Worm (Caenorhabditis elegans) whole organism, young adult: ENCODE data around the gene K11H12.5.

Experiments used
- B0035.1 ChIP-seq: sonication (generic microtip); optimal IDR thresholded peaks from 2 replicates; lab custom pipeline; 2016; ENCODE audit warnings: missing genetic modification characterization, mild to moderate bottlenecking, missing compliant biosample characterization, missing genotype, missing genetic modification reagents
- F23B12.7 ChIP-seq: sonication (generic microtip); optimal IDR thresholded peaks from 2 replicates; lab custom pipeline; 2017; ENCODE audit warnings: missing genetic modification characterization, mild to moderate bottlenecking, missing compliant biosample characterization, antibody characterized with exemption, moderate library complexity; ENCODE audit not compliant: insufficient read depth
- F39B2.1 ChIP-seq: fragments of 200-800 bp; sonication (Bioruptor generic); IDR thresholded peaks from 2 replicates; pipeline ENCODE4 v1.3.6; 2022; ENCODE audit warnings: missing genetic modification reagents, missing genetic modification characterization, missing compliant biosample characterization
- F57C9.4 ChIP-seq: sonication (generic microtip); optimal IDR thresholded peaks from 2 replicates; lab custom pipeline; 2017; ENCODE audit warnings: mild to moderate bottlenecking, missing genetic modification characterization, missing compliant biosample characterization
- Y53F4B.3 ChIP-seq: fragments of 200-800 bp; sonication (Bioruptor generic); IDR thresholded peaks from 2 replicates; pipeline ENCODE4 v1.3.6; 2022; ENCODE audit warnings: missing genetic modification reagents, missing genetic modification characterization, missing compliant biosample characterization
- Y67H2A.10 ChIP-seq: fragments of 200-800 bp; sonication (Bioruptor generic); conservative IDR thresholded peaks from 2 replicates; pipeline ENCODE4 v1.3.6; 2022; ENCODE audit warnings: missing genetic modification reagents, missing genetic modification characterization, missing compliant biosample characterization
- ZK185.1 ChIP-seq: sonication (generic microtip); optimal IDR thresholded peaks from 2 replicates; lab custom pipeline; 2016; ENCODE audit warnings: mild to moderate bottlenecking, missing genetic modification characterization, missing compliant biosample characterization; ENCODE audit not compliant: poor library complexity, severe bottlenecking
- ama-1 ChIP-seq, 3 experiments: fragments of 150-350 bp in 1 of 3; sonication (generic microtip) in 2 of 3; optimal IDR thresholded peaks; 2 replicates each; lab custom pipeline; 2014 to 2018; ENCODE audit warnings: missing biosample characterization in 2 of 3, missing genetic modification characterization in 2 of 3, missing genetic modification reagents in 2 of 3
- aptf-3 ChIP-seq: fragments of 200-800 bp; sonication (Bioruptor generic); IDR thresholded peaks from 2 replicates; pipeline ENCODE4 v1.3.6; 2022; ENCODE audit warnings: missing genetic modification characterization, missing compliant biosample characterization
- attf-5 ChIP-seq: fragments of 200-800 bp; sonication (Bioruptor generic); optimal IDR thresholded peaks from 2 replicates; lab custom pipeline; 2018; ENCODE audit warnings: mild to moderate bottlenecking, missing genetic modification characterization, missing compliant biosample characterization
- bed-1 ChIP-seq: fragments of 200-800 bp; sonication (Bioruptor generic); IDR thresholded peaks from 2 replicates; pipeline ENCODE4 v1.3.6; 2022; ENCODE audit warnings: missing genetic modification reagents, missing genetic modification characterization, missing compliant biosample characterization
- cebp-2 ChIP-seq: fragments of 200-800 bp; sonication (Bioruptor generic); IDR thresholded peaks from 2 replicates; pipeline ENCODE4 v1.3.6; 2022; ENCODE audit warnings: missing genetic modification characterization, missing compliant biosample characterization
- ceh-58 ChIP-seq: fragments of 200-800 bp; sonication (Bioruptor generic); IDR thresholded peaks from 2 replicates; pipeline ENCODE4 v1.3.6; 2022; ENCODE audit warnings: missing genetic modification characterization, missing compliant biosample characterization
- efl-1 ChIP-seq: fragments of 150-350 bp; optimal IDR thresholded peaks from 2 replicates; lab custom pipeline; 2014; ENCODE audit warnings: missing biosample characterization, missing genetic modification reagents, missing genetic modification characterization
- egrh-3 ChIP-seq: fragments of 200-800 bp; sonication (Bioruptor generic); IDR thresholded peaks from 2 replicates; pipeline ENCODE4 v1.3.6; 2022; ENCODE audit warnings: missing genetic modification reagents, missing genetic modification characterization, missing compliant biosample characterization
- ekl-4 ChIP-seq: fragments of 200-800 bp; sonication (Bioruptor generic); IDR thresholded peaks from 2 replicates; pipeline ENCODE4 v1.3.6; 2022; ENCODE audit warnings: missing genetic modification reagents, missing genetic modification characterization, missing compliant biosample characterization
- ets-4 ChIP-seq: fragments of 200-800 bp; sonication (Bioruptor generic); optimal IDR thresholded peaks from 2 replicates; lab custom pipeline; 2018; ENCODE audit warnings: mild to moderate bottlenecking, missing genetic modification characterization, missing compliant biosample characterization
- fkh-3 ChIP-seq: sonication (generic microtip); optimal IDR thresholded peaks from 2 replicates; lab custom pipeline; 2016; ENCODE audit warnings: mild to moderate bottlenecking, missing genetic modification characterization, missing compliant biosample characterization
- him-1 ChIP-seq: sonication (generic microtip); optimal IDR thresholded peaks from 2 replicates; lab custom pipeline; 2016; ENCODE audit warnings: missing genotype, missing genetic modification reagents, missing genetic modification characterization, missing compliant biosample characterization
- hlh-26 ChIP-seq: fragments of 200-800 bp; sonication (Bioruptor generic); conservative IDR thresholded peaks from 2 replicates; pipeline ENCODE4 v1.3.6; 2022; ENCODE audit warnings: missing genetic modification reagents, missing genetic modification characterization, missing compliant biosample characterization
- hmg-1.2 ChIP-seq: fragments of 200-800 bp; sonication (Bioruptor generic); IDR thresholded peaks from 2 replicates; pipeline ENCODE4 v1.3.6; 2022; ENCODE audit warnings: missing genetic modification reagents, missing genetic modification characterization, missing compliant biosample characterization
- hmg-20 ChIP-seq: fragments of 200-800 bp; sonication (Bioruptor generic); IDR thresholded peaks from 2 replicates; pipeline ENCODE4 v1.3.6; 2022; ENCODE audit warnings: missing genetic modification reagents, missing genetic modification characterization, missing compliant biosample characterization
- hsf-1 ChIP-seq: fragments of 200-800 bp; sonication (Bioruptor generic); IDR thresholded peaks from 2 replicates; pipeline ENCODE4 v1.3.6; 2022; ENCODE audit warnings: missing genetic modification reagents, missing genetic modification characterization, missing compliant biosample characterization
- let-607 ChIP-seq, 2 experiments: fragments of 200-800 bp in 1 of 2; sonication (Bioruptor generic) in 1 of 2; sonication (generic microtip) in 1 of 2; optimal IDR thresholded peaks; 2 replicates each; lab custom pipeline; 2016 to 2018; ENCODE audit warnings: mild to moderate bottlenecking in 2 of 2, missing compliant biosample characterization in 2 of 2, missing genetic modification characterization in 2 of 2, moderate library complexity in 2 of 2, missing genotype in 1 of 2
- lin-40 ChIP-seq: sonication (generic microtip); optimal IDR thresholded peaks from 2 replicates; lab custom pipeline; 2016; ENCODE audit warnings: missing genetic modification characterization, mild to moderate bottlenecking, missing compliant biosample characterization, missing genotype, missing genetic modification reagents
- lsy-27 ChIP-seq: sonication (generic microtip); optimal IDR thresholded peaks from 2 replicates; lab custom pipeline; 2017; ENCODE audit warnings: missing genetic modification characterization, mild to moderate bottlenecking, missing compliant biosample characterization, antibody characterized with exemption, missing genotype, borderline replicate concordance; ENCODE audit not compliant: insufficient read depth
- madf-10 ChIP-seq: sonication (generic microtip); optimal IDR thresholded peaks from 2 replicates; lab custom pipeline; 2016; ENCODE audit warnings: mild to moderate bottlenecking, missing genetic modification characterization, missing compliant biosample characterization
- madf-6 ChIP-seq: fragments of 200-800 bp; sonication (Bioruptor generic); IDR thresholded peaks from 2 replicates; pipeline ENCODE4 v1.3.6; 2022; ENCODE audit warnings: missing genetic modification reagents, missing genetic modification characterization, missing compliant biosample characterization
- mcd-1 ChIP-seq: fragments of 200-800 bp; sonication (Bioruptor generic); IDR thresholded peaks from 2 replicates; pipeline ENCODE4 v1.3.6; 2022; ENCODE audit warnings: missing genetic modification reagents, missing genetic modification characterization, missing compliant biosample characterization
- nhr-179 ChIP-seq: sonication (generic microtip); optimal IDR thresholded peaks from 2 replicates; lab custom pipeline; 2016; ENCODE audit warnings: mild to moderate bottlenecking, missing genetic modification characterization, missing compliant biosample characterization
- rcor-1 ChIP-seq: fragments of 200-800 bp; sonication (Bioruptor generic); IDR thresholded peaks from 2 replicates; pipeline ENCODE4 v1.3.6; 2022; ENCODE audit warnings: missing genetic modification reagents, missing genetic modification characterization, missing compliant biosample characterization
- sptf-2 ChIP-seq: fragments of 200-800 bp; sonication (Bioruptor generic); optimal IDR thresholded peaks from 2 replicates; lab custom pipeline; 2018; ENCODE audit warnings: mild to moderate bottlenecking, missing genetic modification characterization, missing compliant biosample characterization
- tbx-9 ChIP-seq: sonication (generic microtip); optimal IDR thresholded peaks from 2 replicates; lab custom pipeline; 2016; ENCODE audit warnings: borderline replicate concordance, missing genetic modification characterization, inconsistent platforms, missing compliant biosample characterization
- unc-62 ChIP-seq: fragments of 150-350 bp; optimal IDR thresholded peaks from 2 replicates; lab custom pipeline; 2014; ENCODE audit warnings: missing biosample characterization, missing genetic modification reagents, missing genetic modification characterization
- ztf-22 ChIP-seq: fragments of 200-800 bp; sonication (Bioruptor generic); optimal IDR thresholded peaks from 2 replicates; lab custom pipeline; 2018; ENCODE audit warnings: mild to moderate bottlenecking, missing genetic modification characterization, moderate library complexity, missing compliant biosample characterization

Gene K11H12.5

ce11 chrIV:631869-632268 is 44.5 kb upstream of the K11H12.5 start (continued):
- TF ChIP-seq cebp-2 (GFP tag; lab: Robert Waterston, UW) (no peak), hsf-1 (GFP tag; lab: Robert Waterston, UW) (no peak), hmg-20 (no peak), F39B2.1 (GFP tag; lab: Robert Waterston, UW) (no peak), bed-1 (GFP tag; lab: Robert Waterston, UW) (no peak), unc-62 (GFP tag; lab: Kevin White, UChicago) (no peak)

- TF ChIP-seq lin-40 (tag; lab: Kevin White, UChicago) (peak; percentile 9), hmg-1.2 (peak; percentile 75), bed-1 (GFP tag; lab: Robert Waterston, UW) (no peak), F23B12.7 (tag; lab: Kevin White, UChicago) (no peak), let-607 (tag; optimal IDR thresholded peaks at IDR 0.05; lab: Kevin White, UChicago) (no peak)
Observed at ce11 chrIV:633565-633964, 42.8 kb upstream of the K11H12.5 start.

- TF ChIP-seq ceh-58 (GFP tag; lab: Robert Waterston, UW) = no peak
- TF ChIP-seq B0035.1 (tag; lab: Kevin White, UChicago) = no peak
- TF ChIP-seq aptf-3 (GFP tag; lab: Robert Waterston, UW) = no peak
- no peak for TF ChIP-seq F57C9.4 (tag; lab: Kevin White, UChicago)
- TF ChIP-seq madf-10 (tag; lab: Kevin White, UChicago) = no peak
- no peak for TF ChIP-seq efl-1 (GFP tag; lab: Kevin White, UChicago)
- no peak for TF ChIP-seq him-1 (tag; lab: Kevin White, UChicago)
- TF ChIP-seq madf-6 (GFP tag; lab: Robert Waterston, UW) = no peak
- TF ChIP-seq let-607 (tag; optimal IDR thresholded peaks at IDR 0.05; lab: Kevin White, UChicago) = no peak
- TF ChIP-seq hlh-26 = no peak
- no peak for TF ChIP-seq fkh-3
- TF ChIP-seq ets-4 (GFP tag; lab: Kevin White, UChicago) = no peak
- no peak for TF ChIP-seq attf-5 (GFP tag; lab: Kevin White, UChicago)
- no peak for TF ChIP-seq lin-40 (tag; lab: Kevin White, UChicago)
- TF ChIP-seq ztf-22 (GFP tag; lab: Kevin White, UChicago) = no peak
- TF ChIP-seq sptf-2 = no peak
- TF ChIP-seq nhr-179 (tag; lab: Kevin White, UChicago) = no peak
- no peak for TF ChIP-seq egrh-3 (GFP tag; lab: Robert Waterston, UW)
- no peak for TF ChIP-seq ekl-4 (GFP tag; lab: Robert Waterston, UW)
Observed at ce11 chrIV:639167-639566, 37.2 kb upstream of the K11H12.5 start.

ce11 chrIV:643481-643880 is 32.9 kb upstream of the K11H12.5 start:
- TF ChIP-seq Y67H2A.10 (GFP tag; lab: Robert Waterston, UW) (no peak), rcor-1 (GFP tag; lab: Robert Waterston, UW) (no peak), ets-4 (GFP tag; lab: Kevin White, UChicago) (no peak), lsy-27 (tag; lab: Kevin White, UChicago) (no peak), mcd-1 (GFP tag; lab: Robert Waterston, UW) (no peak), ama-1 (optimal IDR thresholded peaks at IDR 0.05; lab: Kevin White, UChicago) (no peak), ama-1 (GFP tag; optimal IDR thresholded peaks at IDR 0.05; lab: Kevin White, UChicago) (no peak), ZK185.1 (tag; lab: Kevin White, UChicago) (no peak), tbx-9 (no peak), Y53F4B.3 (GFP tag; lab: Robert Waterston, UW) (no peak)
